Worm (Caenorhabditis elegans): ENCODE measurements around the gene pld-1.

DNA sequence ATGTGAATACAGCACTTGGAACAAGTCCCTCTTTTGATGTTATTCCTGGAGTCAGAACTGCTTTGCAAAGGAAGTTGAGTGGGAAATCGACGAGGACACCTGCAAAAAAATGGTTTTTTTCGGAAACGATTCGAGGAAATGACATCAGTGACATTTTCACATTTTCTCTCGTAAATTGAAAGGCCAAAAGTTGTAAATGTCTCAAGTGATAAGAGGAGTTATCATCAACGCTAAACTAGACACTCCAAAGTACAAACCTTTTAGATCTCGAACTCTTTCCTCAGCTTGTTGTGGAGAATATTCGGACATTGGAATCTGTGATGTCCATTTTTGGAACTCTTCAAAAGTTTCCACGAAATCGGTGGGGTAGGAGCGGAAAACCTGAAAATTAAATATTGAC is 7.3 kb downstream of the pld-1 start:
- TF ChIP-seq hmg-1.1 (GFP tag; IDR thresholded peaks at IDR 0.05): no peak
- no peak for TF ChIP-seq fos-1 (tag; optimal IDR thresholded peaks at IDR 0.05)
- no peak for TF ChIP-seq F49E8.2 (tag; optimal IDR thresholded peaks at IDR 0.05; ENCODE audit: borderline replicate concordance)
- TF ChIP-seq lin-1 (GFP tag; IDR thresholded peaks at IDR 0.05): no peak
- no peak for TF ChIP-seq unc-39 (tag; optimal IDR thresholded peaks at IDR 0.05)
- TF ChIP-seq fkh-10 (GFP tag; optimal IDR thresholded peaks at IDR 0.05): no peak
- TF ChIP-seq lin-13 (GFP tag; optimal IDR thresholded peaks at IDR 0.05): no peak
- no peak for TF ChIP-seq T26A8.4 (GFP tag; IDR thresholded peaks at IDR 0.05)
- TF ChIP-seq nhr-11 (tag; optimal IDR thresholded peaks at IDR 0.05): no peak
- no peak for TF ChIP-seq lin-39 (tag; optimal IDR thresholded peaks at IDR 0.05)
- no peak for TF ChIP-seq rbr-2 (tag; optimal IDR thresholded peaks at IDR 0.05)
- no peak for TF ChIP-seq unc-62 (GFP tag; optimal IDR thresholded peaks at IDR 0.05 in 1 of 2)
- no peak for TF ChIP-seq unc-62 (tag; optimal IDR thresholded peaks at IDR 0.05)
- no peak for TF ChIP-seq jun-1 (tag; optimal IDR thresholded peaks at IDR 0.05)

All from whole organism, L4 larva.